Worm (Caenorhabditis elegans) whole organism, midembryonic: Measurements from ENCODE around the gene Y57A10B.7.

Source experiments
- T22C8.4 ChIP-seq: fragments of 200-800 bp; sonication (Bioruptor generic); IDR thresholded peaks from 2 replicates; pipeline ENCODE4 v1.3.6; 2022; ENCODE audit warnings: missing genetic modification characterization, missing compliant biosample characterization
- flt-1 ChIP-seq: fragments of 200-800 bp; sonication (Bioruptor generic); IDR thresholded peaks from 2 replicates; pipeline ENCODE4 v1.3.6; 2022; ENCODE audit warnings: missing genetic modification characterization, missing compliant biosample characterization
- med-1 ChIP-seq: sonication (generic microtip); optimal IDR thresholded peaks from 2 replicates; lab custom pipeline; 2017; ENCODE audit warnings: missing genetic modification characterization, mild to moderate bottlenecking, missing compliant biosample characterization, antibody characterized with exemption, missing genetic modification reagents; ENCODE audit not compliant: insufficient read depth
- tab-1 ChIP-seq: fragments of 200-800 bp; sonication (Bioruptor generic); IDR thresholded peaks from 2 replicates; pipeline ENCODE4 v1.3.6; 2022; ENCODE audit warnings: missing genetic modification characterization, missing compliant biosample characterization
- ztf-23 ChIP-seq: fragments of 200-800 bp; sonication (Bioruptor generic); IDR thresholded peaks from 2 replicates; pipeline ENCODE4 v1.3.6; 2022; ENCODE audit warnings: missing genetic modification reagents, missing genetic modification characterization, missing compliant biosample characterization
- ztf-29 ChIP-seq: fragments of 200-800 bp; sonication (Bioruptor generic); IDR thresholded peaks from 2 replicates; pipeline ENCODE4 v1.3.6; 2022; ENCODE audit warnings: missing genetic modification reagents, missing genetic modification characterization, missing compliant biosample characterization

ce11 chrII:12406394-12406793 lies 12.8 kb upstream of the Y57A10B.7 start, which contains the start of gene sre-30:
- TF ChIP-seq med-1 (GFP tag; lab: Kevin White, UChicago) (no peak), ztf-29 (GFP tag; lab: Robert Waterston, UW) (no peak), tab-1 (GFP tag; lab: Robert Waterston, UW) (no peak), flt-1 (GFP tag; lab: Robert Waterston, UW) (no peak), T22C8.4 (GFP tag; lab: Robert Waterston, UW) (no peak), ztf-23 (no peak)
